Worm (Caenorhabditis elegans) whole organism, L1 larva: ENCODE measurements around the gene madf-1.

Source experiments
- C16A3.4 ChIP-seq: fragments of 150-350 bp; optimal IDR thresholded peaks from 2 replicates; lab custom pipeline; 2014; ENCODE audit warnings: missing biosample characterization, missing genetic modification characterization
- C34B4.2 ChIP-seq: sonication (generic microtip); optimal IDR thresholded peaks from 2 replicates; lab custom pipeline; 2017; ENCODE audit warnings: mild to moderate bottlenecking, missing genetic modification characterization, missing compliant biosample characterization
- blmp-1 ChIP-seq: fragments of 150-350 bp; optimal IDR thresholded peaks from 2 replicates; lab custom pipeline; 2014; ENCODE audit warnings: missing biosample characterization, missing genetic modification characterization
- ceh-82 ChIP-seq, 3 experiments: fragments of 150-350 bp in 1 of 3; sonication (generic microtip) in 2 of 3; optimal IDR thresholded peaks; 2 replicates each; lab custom pipeline; 2014 to 2017; ENCODE audit warnings: missing biosample characterization in 3 of 3, missing genetic modification characterization in 3 of 3
- ceh-88 ChIP-seq: fragments of 200-800 bp; sonication (Bioruptor generic); IDR thresholded peaks from 2 replicates; pipeline ENCODE4 v1.3.6; 2022; ENCODE audit warnings: missing genetic modification characterization, missing compliant biosample characterization
- ceh-90 ChIP-seq: sonication (generic microtip); optimal IDR thresholded peaks from 2 replicates; lab custom pipeline; 2016; ENCODE audit warnings: missing genetic modification characterization, missing compliant biosample characterization
- dsc-1 ChIP-seq: sonication (generic microtip); optimal IDR thresholded peaks from 2 replicates; lab custom pipeline; 2016; ENCODE audit warnings: mild to moderate bottlenecking, missing genetic modification characterization, missing compliant biosample characterization
- efl-1 ChIP-seq, 4 experiments: fragments of 150-350 bp; optimal IDR thresholded peaks in 3 of 4; peaks in 1 of 4; 1 replicate in 1 of 4; 2 replicates in 3 of 4; lab custom pipeline; 2014; ENCODE audit warnings: missing biosample characterization in 2 of 4, missing genetic modification characterization in 2 of 4, missing genetic modification reagents in 2 of 4
- efl-3 ChIP-seq: fragments of 200-800 bp; sonication (Bioruptor generic); optimal IDR thresholded peaks from 2 replicates; lab custom pipeline; 2018; ENCODE audit warnings: mild to moderate bottlenecking, missing genetic modification characterization, missing compliant biosample characterization
- egl-13 ChIP-seq: sonication (generic microtip); optimal IDR thresholded peaks from 2 replicates; lab custom pipeline; 2016; ENCODE audit warnings: missing genotype, missing genetic modification reagents, missing genetic modification characterization, missing compliant biosample characterization
- elt-3 ChIP-seq, 6 experiments: fragments of 150-350 bp in 1 of 6; sonication (generic microtip); optimal IDR thresholded peaks; 2 replicates each; lab custom pipeline; 2017 to 2018; ENCODE audit warnings: missing biosample characterization in 6 of 6, missing genetic modification characterization in 6 of 6, inconsistent platforms in 1 of 6
- ets-5 ChIP-seq: fragments of 200-800 bp; sonication (Bioruptor generic); IDR thresholded peaks from 2 replicates; pipeline ENCODE4 v1.3.6; 2022; ENCODE audit warnings: missing genetic modification characterization, missing compliant biosample characterization
- fkh-4 ChIP-seq: sonication (generic microtip); optimal IDR thresholded peaks from 2 replicates; lab custom pipeline; 2016; ENCODE audit warnings: missing compliant biosample characterization, missing genetic modification characterization, borderline replicate concordance
- fkh-8 ChIP-seq: sonication (generic microtip); optimal IDR thresholded peaks from 2 replicates; lab custom pipeline; 2016; ENCODE audit warnings: mild to moderate bottlenecking, missing genetic modification characterization, missing compliant biosample characterization
- grh-1 ChIP-seq: fragments of 200-800 bp; sonication (Bioruptor generic); IDR thresholded peaks from 2 replicates; pipeline ENCODE4 v1.3.6; 2022; ENCODE audit warnings: missing genetic modification reagents, missing genetic modification characterization, missing compliant biosample characterization
- hlh-17 ChIP-seq: fragments of 200-800 bp; sonication (Bioruptor generic); optimal IDR thresholded peaks from 2 replicates; lab custom pipeline; 2018; ENCODE audit warnings: missing genetic modification characterization, mild to moderate bottlenecking, missing compliant biosample characterization, moderate library complexity, borderline replicate concordance
- hlh-4 ChIP-seq: sonication (generic microtip); optimal IDR thresholded peaks from 2 replicates; lab custom pipeline; 2016; ENCODE audit warnings: mild to moderate bottlenecking, missing genetic modification characterization, missing compliant biosample characterization
- isw-1 ChIP-seq: fragments of 200-800 bp; sonication (Bioruptor generic); IDR thresholded peaks from 2 replicates; pipeline ENCODE4 v1.3.6; 2022; ENCODE audit warnings: missing genetic modification characterization, missing compliant biosample characterization
- lin-14 ChIP-seq: fragments of 200-800 bp; sonication (Bioruptor generic); optimal IDR thresholded peaks from 2 replicates; lab custom pipeline; 2018; ENCODE audit warnings: mild to moderate bottlenecking, missing genetic modification characterization, moderate library complexity, missing compliant biosample characterization
- lin-15B ChIP-seq: fragments of 150-350 bp; sonication (generic microtip); optimal IDR thresholded peaks from 3 replicates; lab custom pipeline; 2014; ENCODE audit warnings: missing biosample characterization, missing genetic modification characterization
- lin-35 ChIP-seq, 2 experiments: fragments of 150-350 bp; optimal IDR thresholded peaks; 2 replicates each; lab custom pipeline; 2014; ENCODE audit warnings: missing biosample characterization in 2 of 2, missing genetic modification characterization in 2 of 2, missing genetic modification reagents in 2 of 2
- lin-39 ChIP-seq: fragments of 150-350 bp; optimal IDR thresholded peaks from 2 replicates; lab custom pipeline; 2014; ENCODE audit warnings: missing biosample characterization, missing genetic modification reagents, missing genetic modification characterization
- lsy-2 ChIP-seq, 2 experiments: fragments of 150-350 bp; optimal IDR thresholded peaks; 2 replicates each; lab custom pipeline; 2014; ENCODE audit warnings: missing biosample characterization in 2 of 2, missing genetic modification characterization in 2 of 2
- mef-2 ChIP-seq: fragments of 150-350 bp; optimal IDR thresholded peaks from 2 replicates; lab custom pipeline; 2014; ENCODE audit warnings: missing biosample characterization, missing genetic modification characterization
- mep-1 ChIP-seq: fragments of 150-350 bp; optimal IDR thresholded peaks from 2 replicates; lab custom pipeline; 2014; ENCODE audit warnings: missing biosample characterization, missing genetic modification characterization
- nhr-19 ChIP-seq: fragments of 200-800 bp; sonication (Bioruptor generic); conservative IDR thresholded peaks from 2 replicates; pipeline ENCODE4 v1.3.6; 2022; ENCODE audit warnings: missing genetic modification characterization, missing compliant biosample characterization
- nhr-20 ChIP-seq: sonication (generic microtip); optimal IDR thresholded peaks from 2 replicates; lab custom pipeline; 2016; ENCODE audit warnings: mild to moderate bottlenecking, missing genetic modification characterization, missing compliant biosample characterization
- nhr-237 ChIP-seq: fragments of 150-350 bp; optimal IDR thresholded peaks from 2 replicates; lab custom pipeline; 2014; ENCODE audit warnings: missing biosample characterization, missing genetic modification characterization
- nhr-28 ChIP-seq: fragments of 150-350 bp; optimal IDR thresholded peaks from 2 replicates; lab custom pipeline; 2014; ENCODE audit warnings: missing biosample characterization, missing genetic modification characterization
- nhr-71 ChIP-seq: sonication (generic microtip); optimal IDR thresholded peaks from 2 replicates; lab custom pipeline; 2016; ENCODE audit warnings: mild to moderate bottlenecking, missing genetic modification characterization, moderate library complexity, missing compliant biosample characterization
- nhr-77 ChIP-seq: fragments of 150-350 bp; optimal IDR thresholded peaks from 2 replicates; lab custom pipeline; 2014; ENCODE audit warnings: missing biosample characterization, missing genetic modification characterization
- nhr-85 ChIP-seq: sonication (generic microtip); peaks from one replicate; lab custom pipeline; 2016; ENCODE audit warnings: missing genetic modification characterization, inconsistent platforms, missing compliant biosample characterization
- nhr-90 ChIP-seq: sonication (generic microtip); optimal IDR thresholded peaks from 2 replicates; lab custom pipeline; 2016; ENCODE audit warnings: mild to moderate bottlenecking, missing genetic modification characterization, missing compliant biosample characterization; ENCODE audit not compliant: poor library complexity
- pqm-1 ChIP-seq: sonication (generic microtip); optimal IDR thresholded peaks from 3 replicates; lab custom pipeline; 2017; ENCODE audit warnings: missing biosample characterization, missing genetic modification characterization
- rnt-1 ChIP-seq: sonication (generic microtip); optimal IDR thresholded peaks from 2 replicates; lab custom pipeline; 2016; ENCODE audit warnings: mild to moderate bottlenecking, missing genetic modification characterization, moderate library complexity, missing compliant biosample characterization
- snu-23 ChIP-seq: sonication (generic microtip); optimal IDR thresholded peaks from 2 replicates; lab custom pipeline; 2016; ENCODE audit warnings: missing genetic modification characterization, missing compliant biosample characterization
- sox-4 ChIP-seq: sonication (generic microtip); optimal IDR thresholded peaks from 2 replicates; lab custom pipeline; 2016; ENCODE audit warnings: missing genetic modification characterization, missing compliant biosample characterization
- swsn-7 ChIP-seq: sonication (generic microtip); optimal IDR thresholded peaks from 2 replicates; lab custom pipeline; 2016; ENCODE audit warnings: missing genetic modification characterization, missing compliant biosample characterization
- tbx-2 ChIP-seq: sonication (generic microtip); optimal IDR thresholded peaks from 2 replicates; lab custom pipeline; 2016; ENCODE audit warnings: missing genetic modification characterization, missing compliant biosample characterization
- unc-130 ChIP-seq: fragments of 150-350 bp; optimal IDR thresholded peaks from 2 replicates; lab custom pipeline; 2017; ENCODE audit warnings: missing biosample characterization, missing genetic modification characterization, inconsistent platforms
- unc-62 ChIP-seq: fragments of 150-350 bp; optimal IDR thresholded peaks from 2 replicates; lab custom pipeline; 2014; ENCODE audit warnings: missing biosample characterization, missing genetic modification reagents, missing genetic modification characterization
- unc-86 ChIP-seq: sonication (generic microtip); optimal IDR thresholded peaks from 2 replicates; lab custom pipeline; 2016; ENCODE audit warnings: missing genetic modification characterization, missing compliant biosample characterization
- unc-98 ChIP-seq: fragments of 200-800 bp; sonication (Bioruptor generic); IDR thresholded peaks from 2 replicates; pipeline ENCODE4 v1.3.6; 2022; ENCODE audit warnings: missing genetic modification characterization, missing compliant biosample characterization
- xbp-1 ChIP-seq: sonication (generic microtip); optimal IDR thresholded peaks from 2 replicates; lab custom pipeline; 2016; ENCODE audit warnings: missing genetic modification characterization, missing compliant biosample characterization
- zip-4 ChIP-seq: fragments of 200-800 bp; sonication (Bioruptor generic); optimal IDR thresholded peaks from 2 replicates; lab custom pipeline; 2018; ENCODE audit warnings: mild to moderate bottlenecking, missing genetic modification characterization, moderate library complexity, missing compliant biosample characterization
- ztf-11 ChIP-seq, 2 experiments: sonication (generic microtip); optimal IDR thresholded peaks; 2 replicates each; lab custom pipeline; 2016 to 2017; ENCODE audit warnings: missing genetic modification characterization in 2 of 2, missing biosample characterization in 1 of 2, missing compliant biosample characterization in 1 of 2
- ztf-4 ChIP-seq: fragments of 150-350 bp; optimal IDR thresholded peaks from 2 replicates; lab custom pipeline; 2014; ENCODE audit warnings: missing biosample characterization, missing genetic modification characterization

Gene madf-1

ce11 chrIV:826145-826544 lies 5.6 kb downstream of the madf-1 start:
- no peak for TF ChIP-seq lin-14 (GFP tag; lab: Kevin White, UChicago)
- peak in 1 of 6 experiments; percentile 44 for TF ChIP-seq elt-3 (tag; optimal IDR thresholded peaks at IDR 0.05; lab: Kevin White, UChicago)
- TF ChIP-seq unc-62: no peak
- no peak for TF ChIP-seq ets-5 (GFP tag; lab: Robert Waterston, UW)
- TF ChIP-seq nhr-19: no peak
- no peak for TF ChIP-seq nhr-28 (tag; lab: Kevin White, UChicago)
- TF ChIP-seq mep-1 (tag; lab: Kevin White, UChicago): no peak
- TF ChIP-seq blmp-1 (tag; lab: Kevin White, UChicago): peak; percentile 88
- TF ChIP-seq, all 84 proteins: peak for 2

DNA sequence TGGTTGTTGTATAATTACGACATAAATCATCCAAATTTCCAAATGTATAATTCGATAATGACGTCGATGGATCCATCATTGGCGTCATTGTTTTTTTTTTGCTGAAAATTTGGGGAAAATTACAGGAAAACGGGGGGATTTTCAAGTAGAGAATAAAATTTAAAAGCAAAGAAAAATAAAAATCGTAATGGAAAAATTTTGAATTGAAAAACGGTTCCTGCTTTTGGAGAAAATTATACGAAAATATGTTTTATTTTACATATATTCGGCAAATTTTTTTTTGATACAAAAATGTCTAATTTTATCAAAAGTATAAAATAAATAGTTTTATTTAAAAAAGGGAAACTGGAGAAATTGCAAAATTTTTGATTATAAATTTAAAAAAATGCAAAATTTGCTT lies 6.8 kb downstream of the madf-1 start, which contains the start of gene zipt-15:
TSS of gene zipt-15 (minus strand) at position 101 of the 400 bp plus-strand sequence.
- no peak for TF ChIP-seq unc-98 (GFP tag; lab: Robert Waterston, UW)
- TF ChIP-seq ceh-88: no peak
- TF ChIP-seq unc-130 (tag; lab: Kevin White, UChicago): no peak
- TF ChIP-seq efl-3: no peak
- no peak for TF ChIP-seq nhr-85 (tag; lab: Kevin White, UChicago)
- no peak for TF ChIP-seq rnt-1 (tag; lab: Kevin White, UChicago)
- TF ChIP-seq nhr-77 (tag; lab: Kevin White, UChicago): no peak
- TF ChIP-seq nhr-90 (tag; lab: Kevin White, UChicago): no peak
- TF ChIP-seq hlh-17: no peak
- TF ChIP-seq pqm-1 (tag; lab: Kevin White, UChicago): no peak
- no peak for TF ChIP-seq C16A3.4 (tag; lab: Kevin White, UChicago)
- no peak for TF ChIP-seq lin-15B (tag; lab: Kevin White, UChicago)

- no peak for TF ChIP-seq egl-13
- TF ChIP-seq tbx-2 (tag; lab: Kevin White, UChicago): no peak
- no peak for TF ChIP-seq lin-39 (tag; lab: Kevin White, UChicago)
- no peak for TF ChIP-seq C34B4.2 (tag; lab: Kevin White, UChicago)
- no peak for TF ChIP-seq mef-2 (tag; lab: Kevin White, UChicago)
- no peak for TF ChIP-seq hlh-4 (tag; lab: Kevin White, UChicago)
- no peak for TF ChIP-seq ceh-82 (tag; optimal IDR thresholded peaks at IDR 0.05; lab: Kevin White, UChicago)
- TF ChIP-seq nhr-85 (tag; lab: Kevin White, UChicago): peak; percentile 40
- TF ChIP-seq sox-4 (tag; lab: Kevin White, UChicago): no peak
- no peak for TF ChIP-seq nhr-237 (tag; lab: Kevin White, UChicago)
- no peak for TF ChIP-seq fkh-4 (tag; lab: Kevin White, UChicago)
- TF ChIP-seq efl-1 (optimal IDR thresholded peaks at IDR 0.05; lab: Kevin White, UChicago): no peak
- TF ChIP-seq efl-1 (GFP tag; optimal IDR thresholded peaks at IDR 0.05 in 1 of 2; lab: Kevin White, UChicago): peak in 1 of 2 experiments; percentile 89
- no peak for TF ChIP-seq unc-62
- no peak for TF ChIP-seq ztf-4 (tag; lab: Kevin White, UChicago)
- no peak for TF ChIP-seq nhr-71 (tag; lab: Kevin White, UChicago)
- TF ChIP-seq zip-4: no peak
Measured at ce11 chrIV:817879-818278, 13.8 kb downstream of the madf-1 start.

DNA sequence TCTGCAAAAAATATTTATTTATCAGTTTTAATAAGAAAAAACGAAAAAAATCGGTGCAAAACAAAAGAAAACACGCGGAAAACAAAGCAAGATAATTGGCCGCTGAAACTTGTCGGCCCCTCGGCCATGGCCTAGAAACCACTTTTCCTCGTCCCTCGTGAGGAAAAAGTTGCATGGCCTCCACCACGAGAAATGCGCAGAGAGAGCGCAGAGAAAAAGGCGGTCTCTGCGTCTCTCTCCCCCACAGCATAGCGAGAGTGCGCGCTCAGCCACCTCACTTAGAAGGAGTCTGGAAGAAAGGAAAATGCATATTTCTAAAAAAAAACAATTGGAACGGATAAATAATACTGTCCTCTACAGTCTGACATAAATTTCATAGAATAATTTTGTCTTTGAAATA lies 18.4 kb downstream of the madf-1 start:
- TF ChIP-seq swsn-7 (peak; percentile 55), lin-35 (GFP tag; optimal IDR thresholded peaks at IDR 0.05; lab: Kevin White, UChicago) (peak; percentile 24 to 48), unc-98 (GFP tag; lab: Robert Waterston, UW) (peak; percentile 57), xbp-1 (tag; lab: Kevin White, UChicago) (peak; percentile 44), ceh-82 (tag; optimal IDR thresholded peaks at IDR 0.05; lab: Kevin White, UChicago) (peak; percentile 7 to 29 (median 22)), nhr-20 (tag; lab: Kevin White, UChicago) (peak; percentile 26), unc-86 (tag; lab: Kevin White, UChicago) (peak; percentile 54), isw-1 (GFP tag; lab: Robert Waterston, UW) (peak; percentile 79), ceh-90 (tag; lab: Kevin White, UChicago) (peak; percentile 58), nhr-85 (tag; lab: Kevin White, UChicago) (peak; percentile 63), grh-1 (GFP tag; lab: Robert Waterston, UW) (peak; percentile 43; the same call in 1 of the 2 replicates), dsc-1 (tag; lab: Kevin White, UChicago) (peak; percentile 41), ztf-11 (tag; optimal IDR thresholded peaks at IDR 0.05; lab: Kevin White, UChicago) (peak in 1 of 2 experiments; percentile 12), nhr-19 (peak; percentile 50), nhr-71 (tag; lab: Kevin White, UChicago) (peak; percentile 70), tbx-2 (tag; lab: Kevin White, UChicago) (peak; percentile 53), snu-23 (GFP tag; lab: Kevin White, UChicago) (peak; percentile 60), lin-15B (tag; lab: Kevin White, UChicago) (peak; percentile 11), lsy-2 (tag; optimal IDR thresholded peaks at IDR 0.05; lab: Kevin White, UChicago) (peak in 1 of 2 experiments; percentile 7), fkh-8 (tag; lab: Kevin White, UChicago) (peak; percentile 8), nhr-90 (tag; lab: Kevin White, UChicago) (peak; percentile 46), ceh-88 (peak; percentile 45; the same call in 1 of the 2 replicates)
